Fruit fly (Drosophila melanogaster): Measurements from ENCODE around the gene CG16952.

Gene CG16952

dm6 chrX:15889780-15890608 is 20.0 kb downstream of the CG16952 start, which contains the start of the genes MSBP and CG15916 (continued):
- no peak for TF ChIP-seq NC2β (GFP tag; optimal IDR thresholded peaks at IDR 0.05)
- TF ChIP-seq dmrt99B (tag; optimal IDR thresholded peaks at IDR 0.05), result no peak
- no peak for TF ChIP-seq Atf3 (GFP tag; optimal IDR thresholded peaks at IDR 0.05)
- TF ChIP-seq Pdp1 (GFP tag; optimal IDR thresholded peaks at IDR 0.05), result no peak
- no peak for TF ChIP-seq croc (GFP tag; conservative IDR thresholded peaks at IDR 0.05)
- peak; percentile 13 for TF ChIP-seq CG18599 (GFP tag; optimal IDR thresholded peaks at IDR 0.05)
- no peak for TF ChIP-seq YL-1 (GFP tag; optimal IDR thresholded peaks at IDR 0.05)
- no peak for TF ChIP-seq CG3407 (GFP tag; optimal IDR thresholded peaks at IDR 0.05)
- no peak for TF ChIP-seq CG9797 (GFP tag; optimal IDR thresholded peaks at IDR 0.05)
- TF ChIP-seq CG11398 (GFP tag; optimal IDR thresholded peaks at IDR 0.05), result no peak
- peak; percentile 1 for TF ChIP-seq D19A (tag; optimal IDR thresholded peaks at IDR 0.05)
- no peak for TF ChIP-seq abd-A (tag; optimal IDR thresholded peaks at IDR 0.05)
- TF ChIP-seq onecut (GFP tag; IDR thresholded peaks at IDR 0.05), result no peak
- 0 out of 3 replicates have a peak, but pooled peaks have one; percentile 42 for TF ChIP-seq CG11093 (GFP tag; IDR thresholded peaks at IDR 0.05)
- no peak for TF ChIP-seq CG5953 (GFP tag; IDR thresholded peaks at IDR 0.05)
- TF ChIP-seq CG8290 (GFP tag; optimal IDR thresholded peaks at IDR 0.05), result peak; percentile 37
- peak in 1 of 2 experiments; percentile 32 for TF ChIP-seq CG8290 (tag; optimal IDR thresholded peaks at IDR 0.05)
- no peak for TF ChIP-seq insv (GFP tag; optimal IDR thresholded peaks at IDR 0.05)
- peak; percentile 29 for TF ChIP-seq Lhr (GFP tag; optimal IDR thresholded peaks at IDR 0.05)
- TF ChIP-seq CG2120 (GFP tag; optimal IDR thresholded peaks at IDR 0.05), result peak; percentile 41
- TF ChIP-seq CG4360 (GFP tag; IDR thresholded peaks at IDR 0.05), result no peak
- no peak for TF ChIP-seq lov (optimal IDR thresholded peaks at IDR 0.05)
- no peak for TF ChIP-seq lov (GFP tag; IDR thresholded peaks at IDR 0.05)
- no peak for TF ChIP-seq CG16779 (GFP tag; IDR thresholded peaks at IDR 0.05)
- no peak for TF ChIP-seq Aef1 (GFP tag; IDR thresholded peaks at IDR 0.05)
- TF ChIP-seq Camta (GFP tag; optimal IDR thresholded peaks at IDR 0.05), result no peak
- TF ChIP-seq Dad (GFP tag; optimal IDR thresholded peaks at IDR 0.05), result no peak
- TF ChIP-seq Jarid2 (GFP tag; optimal IDR thresholded peaks at IDR 0.05), result no peak
- no peak for TF ChIP-seq lbe (GFP tag; optimal IDR thresholded peaks at IDR 0.05)
- peak; percentile 1 for TF ChIP-seq Dip3 (GFP tag; optimal IDR thresholded peaks at IDR 0.05)
- no peak for TF ChIP-seq CG1792 (GFP tag; optimal IDR thresholded peaks at IDR 0.05)
- TF ChIP-seq cad (GFP tag; optimal IDR thresholded peaks at IDR 0.05), result no peak
- peak; percentile 68 for TF ChIP-seq Sry-δ (GFP tag; optimal IDR thresholded peaks at IDR 0.05)
- peak; percentile 59 for TF ChIP-seq CG12391 (tag; optimal IDR thresholded peaks at IDR 0.05)
- no peak for TF ChIP-seq ERR (GFP tag; optimal IDR thresholded peaks at IDR 0.05)
- TF ChIP-seq CG12236 (GFP tag; optimal IDR thresholded peaks at IDR 0.05), result no peak
- TF ChIP-seq CG33557 (GFP tag; optimal IDR thresholded peaks at IDR 0.05), result peak; percentile 18
- no peak for TF ChIP-seq pan (optimal IDR thresholded peaks at IDR 0.05)
- no peak for TF ChIP-seq pan (GFP tag; optimal IDR thresholded peaks at IDR 0.05 in 1 of 2, IDR thresholded peaks at IDR 0.05 in 1 of 2)
- TF ChIP-seq CG31388 (GFP tag; optimal IDR thresholded peaks at IDR 0.05), result no peak
- no peak for TF ChIP-seq Myb (GFP tag; optimal IDR thresholded peaks at IDR 0.05)
- no peak for TF ChIP-seq ato (GFP tag; IDR thresholded peaks at IDR 0.05; ENCODE audit: partially characterized antibody)
- TF ChIP-seq repo (GFP tag; optimal IDR thresholded peaks at IDR 0.05), result no peak
- TF ChIP-seq Oaz (GFP tag; IDR thresholded peaks at IDR 0.05), result no peak
- no peak for TF ChIP-seq shn (GFP tag; optimal IDR thresholded peaks at IDR 0.05)
- TF ChIP-seq HLH3B (GFP tag; IDR thresholded peaks at IDR 0.05), result no peak
- TF ChIP-seq CG10462 (GFP tag; optimal IDR thresholded peaks at IDR 0.05), result no peak
- no peak for TF ChIP-seq ems (GFP tag; optimal IDR thresholded peaks at IDR 0.05)
- no peak for TF ChIP-seq sc (optimal IDR thresholded peaks at IDR 0.05)
- TF ChIP-seq sc (GFP tag; optimal IDR thresholded peaks at IDR 0.05), result peak; percentile 8
- TF ChIP-seq Six4 (GFP tag; optimal IDR thresholded peaks at IDR 0.05), result peak; percentile 26
- TF ChIP-seq Dek (tag; optimal IDR thresholded peaks at IDR 0.05), result peak; percentile 13

All from whole organism, embryonic.